Worm (Caenorhabditis elegans) whole organism, mixed stage, embryonic: Measurements from ENCODE around the gene ZK1307.4.

ENCODE experiments used
- M03D4.4 ChIP-seq: sonication (generic microtip); optimal IDR thresholded peaks from 2 replicates; lab custom pipeline; 2017; ENCODE audit warnings: mild to moderate bottlenecking, missing genetic modification characterization, missing compliant biosample characterization
- bed-3 ChIP-seq: fragments of 200-800 bp; sonication (Bioruptor generic); optimal IDR thresholded peaks from 3 replicates; lab custom pipeline; 2018; ENCODE audit warnings: mild to moderate bottlenecking, missing genetic modification characterization, moderate library complexity, missing compliant biosample characterization
- blmp-1 ChIP-seq: fragments of 150-350 bp; optimal IDR thresholded peaks from 2 replicates; lab custom pipeline; 2014; ENCODE audit warnings: missing biosample characterization, missing genetic modification characterization
- ceh-39 ChIP-seq: fragments of 150-350 bp; optimal IDR thresholded peaks from 2 replicates; lab custom pipeline; 2014; ENCODE audit warnings: missing biosample characterization, missing genetic modification characterization
- ceh-43 ChIP-seq: fragments of 200-800 bp; sonication (Bioruptor generic); optimal IDR thresholded peaks from 2 replicates; lab custom pipeline; 2018; ENCODE audit warnings: mild to moderate bottlenecking, missing genetic modification characterization, moderate library complexity, missing compliant biosample characterization
- ces-1 ChIP-seq: fragments of 150-350 bp; optimal IDR thresholded peaks from 2 replicates; lab custom pipeline; 2014; ENCODE audit warnings: missing biosample characterization, missing genetic modification reagents, missing genetic modification characterization
- cnd-1 ChIP-seq: fragments of 200-800 bp; sonication (Bioruptor generic); optimal IDR thresholded peaks from 2 replicates; lab custom pipeline; 2018; ENCODE audit warnings: mild to moderate bottlenecking, missing genetic modification characterization, missing compliant biosample characterization
- drap-1 ChIP-seq: fragments of 200-800 bp; sonication (Bioruptor generic); optimal IDR thresholded peaks from 3 replicates; lab custom pipeline; 2018; ENCODE audit warnings: mild to moderate bottlenecking, missing genetic modification characterization, missing compliant biosample characterization
- elt-1 ChIP-seq: sonication (generic microtip); optimal IDR thresholded peaks from 2 replicates; lab custom pipeline; 2017; ENCODE audit warnings: missing genetic modification characterization, mild to moderate bottlenecking, missing compliant biosample characterization, antibody characterized with exemption, moderate library complexity, borderline replicate concordance; ENCODE audit not compliant: insufficient read depth
- flh-1 ChIP-seq: fragments of 200-800 bp; sonication (Bioruptor generic); optimal IDR thresholded peaks from 2 replicates; lab custom pipeline; 2018; ENCODE audit warnings: mild to moderate bottlenecking, missing genetic modification characterization, moderate library complexity, missing compliant biosample characterization
- ham-2 ChIP-seq: fragments of 200-800 bp; sonication (Bioruptor generic); optimal IDR thresholded peaks from 2 replicates; lab custom pipeline; 2018; ENCODE audit warnings: mild to moderate bottlenecking, missing genetic modification characterization, missing compliant biosample characterization
- hlh-1 ChIP-seq: fragments of 150-350 bp; optimal IDR thresholded peaks from 2 replicates; lab custom pipeline; 2014; ENCODE audit warnings: missing biosample characterization, missing genetic modification reagents, missing genetic modification characterization
- lin-13 ChIP-seq: fragments of 150-350 bp; optimal IDR thresholded peaks from 2 replicates; lab custom pipeline; 2014; ENCODE audit warnings: missing biosample characterization, missing genetic modification characterization
- lsy-2 ChIP-seq: fragments of 150-350 bp; optimal IDR thresholded peaks from 2 replicates; lab custom pipeline; 2014; ENCODE audit warnings: missing biosample characterization, missing genetic modification characterization
- mab-5 ChIP-seq: fragments of 150-350 bp; optimal IDR thresholded peaks from 2 replicates; lab custom pipeline; 2014; ENCODE audit warnings: missing biosample characterization, missing genetic modification characterization
- mep-1 ChIP-seq: fragments of 150-350 bp; optimal IDR thresholded peaks from 2 replicates; lab custom pipeline; 2017; ENCODE audit warnings: missing biosample characterization, missing genetic modification reagents, missing genetic modification characterization, inconsistent platforms
- nhr-2 ChIP-seq: fragments of 150-350 bp; optimal IDR thresholded peaks from 2 replicates; lab custom pipeline; 2014; ENCODE audit warnings: missing biosample characterization, missing genetic modification characterization
- nhr-237 ChIP-seq: fragments of 150-350 bp; optimal IDR thresholded peaks from 2 replicates; lab custom pipeline; 2014; ENCODE audit warnings: missing biosample characterization, missing genetic modification characterization
- nhr-76 ChIP-seq: sonication (generic microtip); optimal IDR thresholded peaks from 2 replicates; lab custom pipeline; 2017; ENCODE audit warnings: missing biosample characterization, missing genetic modification characterization
- pha-4 ChIP-seq: fragments of 150-350 bp; optimal IDR thresholded peaks from 2 replicates; lab custom pipeline; 2018; ENCODE audit warnings: missing biosample characterization, missing genetic modification reagents, missing genetic modification characterization
- sem-2 ChIP-seq: fragments of 200-800 bp; sonication (Bioruptor generic); optimal IDR thresholded peaks from 2 replicates; lab custom pipeline; 2018; ENCODE audit warnings: mild to moderate bottlenecking, missing genetic modification characterization, missing compliant biosample characterization
- snpc-4 ChIP-seq: fragments of 150-350 bp; optimal IDR thresholded peaks from 2 replicates; lab custom pipeline; 2014; ENCODE audit warnings: missing biosample characterization, missing genetic modification characterization
- sptf-1 ChIP-seq: sonication (generic microtip); optimal IDR thresholded peaks from 2 replicates; lab custom pipeline; 2017; ENCODE audit warnings: mild to moderate bottlenecking, missing genetic modification characterization, moderate library complexity, missing compliant biosample characterization
- tbx-8 ChIP-seq: fragments of 200-800 bp; sonication (Bioruptor generic); optimal IDR thresholded peaks from 2 replicates; lab custom pipeline; 2018; ENCODE audit warnings: mild to moderate bottlenecking, missing genetic modification characterization, moderate library complexity, missing compliant biosample characterization
- unc-120 ChIP-seq: sonication (generic microtip); optimal IDR thresholded peaks from 2 replicates; lab custom pipeline; 2017; ENCODE audit warnings: missing genetic modification characterization, missing compliant biosample characterization; ENCODE audit not compliant: poor library complexity, severe bottlenecking
- unc-39 ChIP-seq: fragments of 150-350 bp; optimal IDR thresholded peaks from 2 replicates; lab custom pipeline; 2014; ENCODE audit warnings: missing biosample characterization, missing genetic modification characterization
- unc-62 ChIP-seq: fragments of 150-350 bp; optimal IDR thresholded peaks from 2 replicates; lab custom pipeline; 2014; ENCODE audit warnings: missing biosample characterization, missing genetic modification reagents, missing genetic modification characterization
- zip-8 ChIP-seq: fragments of 150-350 bp; optimal IDR thresholded peaks from 2 replicates; lab custom pipeline; 2014; ENCODE audit warnings: missing biosample characterization, missing genetic modification characterization
- ztf-11 ChIP-seq: fragments of 150-350 bp; optimal IDR thresholded peaks from 2 replicates; lab custom pipeline; 2014; ENCODE audit warnings: missing biosample characterization, missing genetic modification characterization

ZK1307.4 gene

DNA sequence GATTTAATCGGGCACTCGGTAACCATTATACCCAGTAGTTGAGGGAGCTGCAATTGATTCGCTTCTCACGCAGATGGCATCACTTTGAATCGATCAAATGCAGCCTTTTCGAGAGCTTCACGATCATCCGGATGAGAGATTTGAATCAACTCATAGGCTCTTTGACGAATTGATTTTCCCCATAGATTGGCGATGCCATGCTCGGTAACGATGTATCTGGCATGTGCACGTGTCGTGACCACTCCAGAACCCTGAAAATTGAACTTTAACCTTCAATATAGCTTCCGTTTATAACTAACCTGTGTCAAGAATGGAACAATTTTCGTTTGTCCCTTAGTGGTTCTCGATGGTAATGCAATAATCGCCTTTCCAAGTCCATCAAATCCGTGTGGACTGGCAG is 32.6 kb upstream of the ZK1307.4 start:
- TF ChIP-seq drap-1 (GFP tag; lab: Kevin White, UChicago) (no peak), blmp-1 (tag; lab: Kevin White, UChicago) (no peak), bed-3 (GFP tag; lab: Kevin White, UChicago) (no peak)

ce11 chrII:9682044-9682443 is 30.4 kb upstream of the ZK1307.4 start:
- TF ChIP-seq drap-1 (GFP tag; lab: Kevin White, UChicago) (no peak), ces-1 (GFP tag; lab: Kevin White, UChicago) (peak; percentile 1), unc-62 (GFP tag; lab: Kevin White, UChicago) (no peak), nhr-237 (no peak)

DNA sequence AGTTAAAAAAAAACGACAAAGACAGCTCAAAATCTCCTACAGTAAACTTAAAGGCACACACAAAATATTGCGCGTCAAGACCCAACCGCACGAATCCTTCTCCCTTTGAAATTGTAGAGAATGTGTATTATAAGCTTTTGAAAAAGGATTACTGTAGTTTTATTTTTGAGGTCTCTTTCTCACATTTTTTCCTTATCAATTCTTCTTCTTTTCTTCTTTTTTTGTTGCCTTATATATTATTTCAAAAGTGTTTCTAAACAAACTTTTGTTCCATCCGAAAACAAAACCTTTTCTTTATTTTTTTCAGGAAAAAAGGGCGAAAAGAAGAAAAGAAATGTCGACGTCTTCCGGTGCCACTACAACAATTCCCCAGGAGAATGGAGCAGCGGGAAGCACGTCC is 28.9 kb upstream of the ZK1307.4 start, which contains the start of gene ZK1320.13:
TSS of gene ZK1320.13 (plus strand) at position 301 of the 400 bp plus-strand sequence.
- TF ChIP-seq hlh-1 (no peak), tbx-8 (GFP tag; lab: Kevin White, UChicago) (no peak), unc-39 (tag; lab: Kevin White, UChicago) (no peak), lin-13 (no peak), snpc-4 (tag; lab: Kevin White, UChicago) (no peak)
- TF ChIP-seq, all 35 proteins: peak for 0

ce11 chrII:9679842-9680241 is 28.2 kb upstream of the ZK1307.4 start:
- TF ChIP-seq unc-39 (tag; lab: Kevin White, UChicago) (no peak), sem-2 (GFP tag; lab: Kevin White, UChicago) (no peak), unc-120 (no peak), unc-62 (GFP tag; lab: Kevin White, UChicago) (no peak), bed-3 (GFP tag; lab: Kevin White, UChicago) (no peak), M03D4.4 (no peak), cnd-1 (no peak), ces-1 (GFP tag; lab: Kevin White, UChicago) (no peak), drap-1 (GFP tag; lab: Kevin White, UChicago) (no peak), ztf-11 (tag; lab: Kevin White, UChicago) (no peak), blmp-1 (tag; lab: Kevin White, UChicago) (no peak)

DNA sequence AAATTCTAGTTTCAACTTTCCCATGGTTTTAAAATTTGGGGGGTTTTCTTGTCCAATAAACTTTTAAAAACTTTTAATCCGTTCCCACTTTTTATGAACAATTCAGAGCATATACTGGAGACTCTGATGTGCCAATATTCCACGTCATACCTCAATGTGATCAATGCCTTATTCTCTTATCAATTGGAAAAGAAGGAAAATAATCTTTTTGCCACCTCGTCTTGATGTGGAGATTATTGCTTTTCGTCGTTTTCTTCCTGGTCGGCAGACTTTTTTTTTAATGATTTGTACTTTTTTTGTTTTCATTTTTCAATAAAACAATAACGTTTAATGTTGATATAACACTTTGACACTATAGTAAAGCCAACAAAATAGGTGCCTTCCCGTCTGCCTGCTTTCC is 25.9 kb upstream of the ZK1307.4 start:
- TF ChIP-seq unc-62 (GFP tag; lab: Kevin White, UChicago) (no peak), sptf-1 (tag; lab: Kevin White, UChicago) (no peak), pha-4 (tag; lab: Kevin White, UChicago) (no peak), ztf-11 (tag; lab: Kevin White, UChicago) (no peak), M03D4.4 (no peak), snpc-4 (tag; lab: Kevin White, UChicago) (no peak), nhr-237 (no peak), flh-1 (GFP tag; lab: Kevin White, UChicago) (no peak), nhr-76 (tag; lab: Kevin White, UChicago) (no peak), ceh-39 (tag; lab: Kevin White, UChicago) (no peak), unc-39 (tag; lab: Kevin White, UChicago) (no peak), lsy-2 (tag; lab: Kevin White, UChicago) (no peak), mep-1 (tag; lab: Kevin White, UChicago) (no peak), ham-2 (no peak), ceh-43 (no peak), tbx-8 (GFP tag; lab: Kevin White, UChicago) (no peak), elt-1 (tag; lab: Kevin White, UChicago) (no peak)
- TF ChIP-seq, all 35 proteins: peak for 0

- no peak for TF ChIP-seq sptf-1 (tag; lab: Kevin White, UChicago)
- TF ChIP-seq tbx-8 (GFP tag; lab: Kevin White, UChicago), result no peak
- no peak for TF ChIP-seq nhr-2 (tag; lab: Kevin White, UChicago)
- no peak for TF ChIP-seq flh-1 (GFP tag; lab: Kevin White, UChicago)
- TF ChIP-seq elt-1 (tag; lab: Kevin White, UChicago), result no peak
- TF ChIP-seq lin-13, result no peak
- no peak for TF ChIP-seq ham-2
- TF ChIP-seq zip-8 (tag; lab: Kevin White, UChicago), result no peak
- TF ChIP-seq mab-5 (tag; lab: Kevin White, UChicago), result no peak
- no peak for TF ChIP-seq unc-62 (GFP tag; lab: Kevin White, UChicago)
These were observed 23.1 kb upstream of the ZK1307.4 start, which contains the start of gene arc-1 for ce11 chrII:9674678-9675077. Gene arc-1, plus strand, starts transcription at chrII:9674978.
